Worm (Caenorhabditis elegans): ENCODE data around the gene Y41G9A.5.

Gene Y41G9A.5

DNA sequence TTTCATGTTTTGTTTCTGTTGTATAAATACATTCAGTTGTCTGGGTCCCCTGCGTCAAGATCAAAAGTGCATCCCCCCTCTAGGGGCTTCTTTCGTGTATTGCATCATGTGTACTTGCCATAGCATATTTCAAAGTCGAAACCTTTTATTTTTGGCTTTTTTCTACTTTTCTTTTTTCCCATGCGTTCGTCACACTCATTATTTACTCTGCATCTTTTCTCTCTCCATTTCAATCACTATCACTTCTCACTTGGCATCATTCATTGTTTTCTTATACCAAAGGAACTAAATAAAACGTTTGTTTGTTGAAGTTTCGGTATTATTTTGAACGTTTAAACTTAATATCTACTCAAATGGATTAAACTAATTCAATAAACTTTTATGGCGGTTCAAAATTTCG, 6.9 kb upstream of the Y41G9A.5 start:
- TF ChIP-seq nhr-129 (tag; optimal IDR thresholded peaks at IDR 0.05) = peak; percentile 33
- no peak for TF ChIP-seq nhr-12 (tag; optimal IDR thresholded peaks at IDR 0.05)
- TF ChIP-seq sem-4 (tag; optimal IDR thresholded peaks at IDR 0.05) = no peak
- TF ChIP-seq unc-55 (GFP tag; optimal IDR thresholded peaks at IDR 0.05) = peak; percentile 24
- no peak for TF ChIP-seq lin-11 (tag; optimal IDR thresholded peaks at IDR 0.05)
- TF ChIP-seq blmp-1 (tag; optimal IDR thresholded peaks at IDR 0.05; ENCODE audit: insufficient read depth) = no peak
- no peak for TF ChIP-seq elt-1 (tag; optimal IDR thresholded peaks at IDR 0.05)
- TF ChIP-seq ztf-4 (tag; optimal IDR thresholded peaks at IDR 0.05) = no peak
- TF ChIP-seq lin-39 (tag; optimal IDR thresholded peaks at IDR 0.05) = no peak
- TF ChIP-seq zag-1 (tag; optimal IDR thresholded peaks at IDR 0.05) = peak; percentile 18
- TF ChIP-seq mab-5 (tag; optimal IDR thresholded peaks at IDR 0.05) = no peak
- TF ChIP-seq ceh-82 (tag; optimal IDR thresholded peaks at IDR 0.05) = no peak
- TF ChIP-seq nhr-21 (tag; optimal IDR thresholded peaks at IDR 0.05) = no peak
- no peak for TF ChIP-seq nhr-23 (tag; optimal IDR thresholded peaks at IDR 0.05)
- TF ChIP-seq nhr-6 (tag; optimal IDR thresholded peaks at IDR 0.05) = no peak
- TF ChIP-seq dmd-4 (tag; optimal IDR thresholded peaks at IDR 0.05) = no peak
- TF ChIP-seq ceh-16 (tag; optimal IDR thresholded peaks at IDR 0.05) = no peak
- TF ChIP-seq mbf-1 (tag; optimal IDR thresholded peaks at IDR 0.05) = no peak
- TF ChIP-seq skn-1 (tag; optimal IDR thresholded peaks at IDR 0.05) = no peak
- TF ChIP-seq sma-9 (GFP tag; optimal IDR thresholded peaks at IDR 0.05) = no peak
- TF ChIP-seq sma-9 (tag; optimal IDR thresholded peaks at IDR 0.05) = no peak
- no peak for TF ChIP-seq unc-62 (GFP tag; optimal IDR thresholded peaks at IDR 0.05)
- TF ChIP-seq elt-3 (tag; optimal IDR thresholded peaks at IDR 0.05) = no peak
- peak in 1 of 2 experiments; percentile 12 for TF ChIP-seq lsy-2 (tag; optimal IDR thresholded peaks at IDR 0.05)
- TF ChIP-seq ztf-1 (GFP tag; conservative IDR thresholded peaks at IDR 0.05) = no peak
- no peak for TF ChIP-seq unc-39 (tag; optimal IDR thresholded peaks at IDR 0.05)
- no peak for TF ChIP-seq nhr-237 (tag; optimal IDR thresholded peaks at IDR 0.05)
- no peak for TF ChIP-seq nhr-10 (tag; optimal IDR thresholded peaks at IDR 0.05)
- no peak for TF ChIP-seq nhr-11 (tag; optimal IDR thresholded peaks at IDR 0.05)
- no peak for TF ChIP-seq alr-1 (tag; optimal IDR thresholded peaks at IDR 0.05)
- TF ChIP-seq sma-3 (GFP tag; optimal IDR thresholded peaks at IDR 0.05) = no peak
- TF ChIP-seq F13H6.1 (tag; optimal IDR thresholded peaks at IDR 0.05) = peak; percentile 9
- TF ChIP-seq mdl-1 (tag; optimal IDR thresholded peaks at IDR 0.05) = no peak
- TF ChIP-seq crh-2 (tag; optimal IDR thresholded peaks at IDR 0.05) = peak; percentile 28
- no peak for TF ChIP-seq egl-27 (tag; optimal IDR thresholded peaks at IDR 0.05)
- TF ChIP-seq nhr-77 (tag; optimal IDR thresholded peaks at IDR 0.05) = no peak
- TF ChIP-seq R02D3.7 (tag; optimal IDR thresholded peaks at IDR 0.05) = no peak
- TF ChIP-seq C34F6.9 (tag; optimal IDR thresholded peaks at IDR 0.05) = peak; percentile 12
- TF ChIP-seq Y55F3AM.14 (GFP tag; optimal IDR thresholded peaks at IDR 0.05) = no peak
- no peak for TF ChIP-seq lin-13 (GFP tag; optimal IDR thresholded peaks at IDR 0.05)
- no peak for TF ChIP-seq snpc-4 (tag; optimal IDR thresholded peaks at IDR 0.05)
- no peak for TF ChIP-seq nhr-25 (tag; optimal IDR thresholded peaks at IDR 0.05)
- TF ChIP-seq peb-1 (tag; optimal IDR thresholded peaks at IDR 0.05) = no peak
- no peak for TF ChIP-seq ama-1 (optimal IDR thresholded peaks at IDR 0.05)
- no peak for TF ChIP-seq ZK546.5 (tag; optimal IDR thresholded peaks at IDR 0.05)
- TF ChIP-seq fos-1 (tag; optimal IDR thresholded peaks at IDR 0.05) = no peak
- no peak for TF ChIP-seq aly-2 (tag; optimal IDR thresholded peaks at IDR 0.05)

ce11 chrX:2940572-2940971, 5.9 kb upstream of the Y41G9A.5 start, which contains the start of gene pfk-1.1:
pfk-1.1 (plus strand) TSS chrX:2940872.
- TF ChIP-seq zag-1 (tag; optimal IDR thresholded peaks at IDR 0.05) = no peak
- TF ChIP-seq lin-11 (tag; optimal IDR thresholded peaks at IDR 0.05) = no peak
- TF ChIP-seq nhr-21 (tag; optimal IDR thresholded peaks at IDR 0.05) = no peak
- TF ChIP-seq Y55F3AM.14 (GFP tag; optimal IDR thresholded peaks at IDR 0.05) = no peak
- no peak for TF ChIP-seq nhr-237 (tag; optimal IDR thresholded peaks at IDR 0.05)
- TF ChIP-seq egl-27 (tag; optimal IDR thresholded peaks at IDR 0.05) = no peak
- no peak for TF ChIP-seq sma-9 (GFP tag; optimal IDR thresholded peaks at IDR 0.05)
- no peak for TF ChIP-seq sma-9 (tag; optimal IDR thresholded peaks at IDR 0.05)
- no peak for TF ChIP-seq nhr-12 (tag; optimal IDR thresholded peaks at IDR 0.05)
- TF ChIP-seq alr-1 (tag; optimal IDR thresholded peaks at IDR 0.05) = no peak
- TF ChIP-seq elt-1 (tag; optimal IDR thresholded peaks at IDR 0.05) = no peak
- TF ChIP-seq skn-1 (tag; optimal IDR thresholded peaks at IDR 0.05) = no peak
- TF ChIP-seq ztf-1 (GFP tag; conservative IDR thresholded peaks at IDR 0.05) = no peak
- no peak for TF ChIP-seq nhr-11 (tag; optimal IDR thresholded peaks at IDR 0.05)

Measured in whole organism, L2 larva.